Worm (Caenorhabditis elegans) whole organism, L2 larva: Measurements from ENCODE around the gene M106.8.
A peak's percentile ranks its signal among the peaks of the same experiment; 100 is the strongest.

Experiments used
- ceh-16 ChIP-seq: fragments of 150-350 bp; optimal IDR thresholded peaks from 2 replicates; lab custom pipeline; 2014; ENCODE audit warnings: missing biosample characterization, missing genetic modification characterization
- ceh-82 ChIP-seq: fragments of 150-350 bp; optimal IDR thresholded peaks from 2 replicates; lab custom pipeline; 2014; ENCODE audit warnings: missing biosample characterization, missing genetic modification characterization
- elt-3 ChIP-seq: sonication (generic microtip); optimal IDR thresholded peaks from 2 replicates; lab custom pipeline; 2017; ENCODE audit warnings: missing biosample characterization, missing genetic modification characterization
- gmeb-1 ChIP-seq: fragments of 150-350 bp; optimal IDR thresholded peaks from 2 replicates; lab custom pipeline; 2014; ENCODE audit warnings: missing biosample characterization, missing genetic modification characterization
- lin-13 ChIP-seq: fragments of 150-350 bp; optimal IDR thresholded peaks from 2 replicates; lab custom pipeline; 2014; ENCODE audit warnings: missing biosample characterization, missing genetic modification reagents, missing genetic modification characterization
- mab-5 ChIP-seq: fragments of 150-350 bp; optimal IDR thresholded peaks from 2 replicates; lab custom pipeline; 2014; ENCODE audit warnings: missing biosample characterization, missing genetic modification characterization
- nhr-11 ChIP-seq: fragments of 150-350 bp; optimal IDR thresholded peaks from 2 replicates; lab custom pipeline; 2014; ENCODE audit warnings: missing biosample characterization, missing genetic modification characterization
- nhr-12 ChIP-seq: fragments of 150-350 bp; optimal IDR thresholded peaks from 2 replicates; lab custom pipeline; 2014; ENCODE audit warnings: missing biosample characterization, missing genetic modification characterization
- nhr-129 ChIP-seq: fragments of 150-350 bp; optimal IDR thresholded peaks from 2 replicates; lab custom pipeline; 2014; ENCODE audit warnings: missing biosample characterization, missing genetic modification characterization
- nhr-6 ChIP-seq: fragments of 150-350 bp; optimal IDR thresholded peaks from 2 replicates; lab custom pipeline; 2014; ENCODE audit warnings: missing biosample characterization, missing genetic modification characterization
- peb-1 ChIP-seq: fragments of 150-350 bp; optimal IDR thresholded peaks from 2 replicates; lab custom pipeline; 2014; ENCODE audit warnings: missing biosample characterization, missing genetic modification characterization
- snpc-4 ChIP-seq: fragments of 150-350 bp; optimal IDR thresholded peaks from 2 replicates; lab custom pipeline; 2014; ENCODE audit warnings: missing biosample characterization, missing genetic modification characterization
- unc-62 ChIP-seq: fragments of 150-350 bp; optimal IDR thresholded peaks from 2 replicates; lab custom pipeline; 2014; ENCODE audit warnings: missing biosample characterization, missing genetic modification reagents, missing genetic modification characterization
- zag-1 ChIP-seq: fragments of 150-350 bp; optimal IDR thresholded peaks from 2 replicates; lab custom pipeline; 2014; ENCODE audit warnings: missing biosample characterization, missing genetic modification characterization

DNA sequence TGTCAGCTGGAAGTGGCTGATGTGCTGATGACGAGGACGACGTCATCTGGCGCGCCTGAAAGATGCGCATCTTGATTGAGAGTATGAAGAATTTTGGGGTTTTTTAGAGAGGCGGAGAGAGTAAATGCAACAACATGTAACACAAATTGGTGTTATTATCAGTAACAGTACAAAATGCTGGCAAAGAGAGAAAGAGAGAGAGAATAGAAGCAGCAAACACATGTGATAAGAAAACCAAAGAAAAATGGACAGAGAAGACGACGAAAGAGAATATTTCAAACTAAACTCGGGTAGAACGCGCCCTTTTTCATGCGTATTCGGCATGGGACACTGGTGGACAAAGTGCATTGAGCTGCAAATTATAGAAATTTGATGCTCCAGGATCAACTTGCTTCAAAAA is 17.4 kb upstream of the M106.8 start, which contains the start of gene M106.3:
- TF ChIP-seq nhr-6 (tag; lab: Kevin White, UChicago) (no peak), mab-5 (tag; lab: Kevin White, UChicago) (no peak), elt-3 (tag; lab: Kevin White, UChicago) (no peak), unc-62 (GFP tag; lab: Kevin White, UChicago) (no peak), snpc-4 (tag; lab: Kevin White, UChicago) (no peak), ceh-82 (tag; lab: Kevin White, UChicago) (no peak), nhr-12 (tag; lab: Kevin White, UChicago) (no peak), nhr-129 (tag; lab: Kevin White, UChicago) (no peak), zag-1 (tag; lab: Kevin White, UChicago) (no peak), nhr-11 (tag; lab: Kevin White, UChicago) (no peak), lin-13 (no peak), peb-1 (tag; lab: Kevin White, UChicago) (no peak), gmeb-1 (tag; lab: Kevin White, UChicago) (peak; percentile 21), ceh-16 (tag; lab: Kevin White, UChicago) (no peak)
